Fruit fly (Drosophila melanogaster): ENCODE results near the gene CG10587.

dm6 chr3L:20988862-20989261, 26.5 kb upstream of the CG10587 start:
- TF ChIP-seq pad (GFP tag; optimal IDR thresholded peaks at IDR 0.05) (no peak), CG1620 (GFP tag; optimal IDR thresholded peaks at IDR 0.05) (no peak), CG5204 (GFP tag; optimal IDR thresholded peaks at IDR 0.05) (no peak), CG14711 (tag; optimal IDR thresholded peaks at IDR 0.05) (no peak), Hr96 (GFP tag; optimal IDR thresholded peaks at IDR 0.05) (no peak), tj (GFP tag; optimal IDR thresholded peaks at IDR 0.05) (no peak), cnc (optimal IDR thresholded peaks at IDR 0.05) (no peak), cic (GFP tag; optimal IDR thresholded peaks at IDR 0.05) (no peak), CG12768 (GFP tag; optimal IDR thresholded peaks at IDR 0.05) (no peak), kay (GFP tag; ENCODE audit: borderline replicate concordance) (no peak), bab1 (GFP tag; optimal IDR thresholded peaks at IDR 0.05) (no peak), CG33017 (tag; optimal IDR thresholded peaks at IDR 0.05) (no peak), Crg-1 (GFP tag; optimal IDR thresholded peaks at IDR 0.05) (no peak)
